Fruit fly (Drosophila melanogaster) S2 (cell line): ENCODE measurements around the gene NFAT.

Experiments
- CG8478 ChIP-seq: fragments of >200 bp; optimal IDR thresholded peaks from 2 replicates; lab custom pipeline; 2018
- CTCF ChIP-seq, 2 experiments: fragments of >200 bp; optimal IDR thresholded peaks; 2 replicates each; lab custom pipeline; 2018

NFAT gene

dm6 chrX:13624334-13625079 is at the start of gene NFAT, which contains the start of gene CG2691:
TSS of gene NFAT (plus strand) at chrX:13624745.
TSS of gene CG2691 (minus strand) at chrX:13624408.
- no peak for TF ChIP-seq CG8478 (lab: Kevin White, UChicago)
- peak in 1 of 2 experiments; percentile 22 for TF ChIP-seq CTCF (optimal IDR thresholded peaks at IDR 0.05; lab: Kevin White, UChicago)

- TF ChIP-seq CTCF (optimal IDR thresholded peaks at IDR 0.05; lab: Kevin White, UChicago) (no peak), CG8478 (lab: Kevin White, UChicago) (no peak)
Observed at dm6 chrX:13579322-13579721, 45.2 kb upstream of the NFAT start.

dm6 chrX:13586888-13587287 is 37.7 kb upstream of the NFAT start:
- TF ChIP-seq CG8478 (lab: Kevin White, UChicago) = no peak
- TF ChIP-seq CTCF (optimal IDR thresholded peaks at IDR 0.05; lab: Kevin White, UChicago) = peak; percentile 42 to 71

- TF ChIP-seq CTCF (optimal IDR thresholded peaks at IDR 0.05; lab: Kevin White, UChicago) (no peak), CG8478 (lab: Kevin White, UChicago) (no peak)
Observed at dm6 chrX:13593667-13594066, 30.9 kb upstream of the NFAT start.

- TF ChIP-seq CTCF (optimal IDR thresholded peaks at IDR 0.05; lab: Kevin White, UChicago) (no peak), CG8478 (lab: Kevin White, UChicago) (no peak)
Observed at dm6 chrX:13597753-13598152, 26.8 kb upstream of the NFAT start.

- no peak for TF ChIP-seq CG8478 (lab: Kevin White, UChicago)
- TF ChIP-seq CTCF (optimal IDR thresholded peaks at IDR 0.05; lab: Kevin White, UChicago) = no peak
Observed at dm6 chrX:13602071-13602858, 22.3 kb upstream of the NFAT start, which contains the start of gene up. TSS of gene up (minus strand) at chrX:13602578.

dm6 chrX:13604499-13604898 is 20.0 kb upstream of the NFAT start:
- TF ChIP-seq CTCF (optimal IDR thresholded peaks at IDR 0.05; lab: Kevin White, UChicago) (no peak), CG8478 (lab: Kevin White, UChicago) (no peak)

- TF ChIP-seq CG8478 (lab: Kevin White, UChicago) = no peak
Observed at dm6 chrX:13605381-13605780, 19.2 kb upstream of the NFAT start, which contains the start of gene CG11178. TSS of gene CG11178 (plus strand) at chrX:13605681.

dm6 chrX:13605942-13606491 is 18.5 kb upstream of the NFAT start:
- no peak for TF ChIP-seq CTCF (optimal IDR thresholded peaks at IDR 0.05; lab: Kevin White, UChicago)
- no peak for TF ChIP-seq CG8478 (lab: Kevin White, UChicago)

dm6 chrX:13611884-13612283 is 12.7 kb upstream of the NFAT start, which contains the start of the genes Ndc80 and BthD:
TSS of gene Ndc80 (minus strand) at chrX:13612062.
TSS of gene BthD (plus strand) at chrX:13612131.
- no peak for TF ChIP-seq CG8478 (lab: Kevin White, UChicago)
- peak; percentile 11 to 28 for TF ChIP-seq CTCF (optimal IDR thresholded peaks at IDR 0.05; lab: Kevin White, UChicago)

dm6 chrX:13615992-13616391 is 8.6 kb upstream of the NFAT start:
- TF ChIP-seq CTCF (optimal IDR thresholded peaks at IDR 0.05; lab: Kevin White, UChicago) (no peak), CG8478 (lab: Kevin White, UChicago) (no peak)

- TF ChIP-seq CTCF (optimal IDR thresholded peaks at IDR 0.05; lab: Kevin White, UChicago) (no peak), CG8478 (lab: Kevin White, UChicago) (no peak)
Observed at dm6 chrX:13616417-13617050, 8.0 kb upstream of the NFAT start, which contains the start of the genes tth and Tango2. TSS of gene tth (minus strand) at chrX:13616586. TSS of gene Tango2 (plus strand) at chrX:13616989.

dm6 chrX:13625080-13625723 is 657 bp downstream of the NFAT start:
- TF ChIP-seq CG8478 (lab: Kevin White, UChicago) (no peak), CTCF (optimal IDR thresholded peaks at IDR 0.05; lab: Kevin White, UChicago) (no peak)
